Fruit fly (Drosophila melanogaster) whole organism, embryonic: ENCODE data around the gene feo.

Experiments used
- Aef1 ChIP-seq: fragments of 200-800 bp; sonication (Bioruptor generic); IDR thresholded peaks from 3 replicates; pipeline ENCODE4 v1.3.6; 2022; ENCODE audit warnings: missing biosample characterization, missing genetic modification characterization
- Awh ChIP-seq: fragments of 200-800 bp; sonication (Bioruptor generic); IDR thresholded peaks from 2 replicates; pipeline ENCODE4, ENCODE4 v1.3.6; 2022; ENCODE audit warnings: missing biosample characterization, missing genetic modification characterization
- CG10543 ChIP-seq: fragments of 200-800 bp; sonication (Bioruptor generic); optimal IDR thresholded peaks from 3 replicates; lab custom pipeline; 2017; ENCODE audit warnings: missing biosample characterization, mild to moderate bottlenecking, missing genetic modification characterization, moderate library complexity
- CG11695 ChIP-seq: fragments of 200-800 bp; sonication (Bioruptor generic); IDR thresholded peaks from 3 replicates; pipeline ENCODE4 v1.3.6; 2022; ENCODE audit warnings: missing biosample characterization, missing genetic modification characterization
- CG12391 ChIP-seq: fragments of 200-800 bp; sonication (Bioruptor generic); optimal IDR thresholded peaks from 3 replicates; lab custom pipeline; 2018; ENCODE audit warnings: missing biosample characterization, mild to moderate bottlenecking, missing genetic modification characterization, moderate library complexity
- CG12942 ChIP-seq: fragments of 200-800 bp; sonication (Bioruptor generic); optimal IDR thresholded peaks from 3 replicates; lab custom pipeline; 2016; ENCODE audit warnings: missing biosample characterization, missing genetic modification characterization
- CG13287 ChIP-seq: fragments of 200-800 bp; sonication (Bioruptor generic); IDR thresholded peaks from 2 replicates; pipeline ENCODE4 v1.3.6; 2022; ENCODE audit warnings: missing biosample characterization, missing genetic modification characterization; ENCODE audit not compliant: partially characterized antibody
- CG13894 ChIP-seq: fragments of 200-800 bp; sonication (Bioruptor generic); optimal IDR thresholded peaks from 3 replicates; lab custom pipeline; 2018; ENCODE audit warnings: missing biosample characterization, mild to moderate bottlenecking, missing genetic modification characterization, moderate library complexity
- CG14667 ChIP-seq: fragments of 200-800 bp; sonication (Bioruptor generic); IDR thresholded peaks from 2 replicates; pipeline ENCODE4 v1.3.6; 2022; ENCODE audit warnings: missing biosample characterization, missing genetic modification characterization
- CG1529 ChIP-seq: fragments of 200-800 bp; sonication (Bioruptor generic); optimal IDR thresholded peaks from 3 replicates; lab custom pipeline; 2018; ENCODE audit warnings: missing biosample characterization, missing genetic modification characterization
- CG17361 ChIP-seq: fragments of 200-800 bp; sonication (Bioruptor generic); IDR thresholded peaks from 3 replicates; pipeline ENCODE4 v1.3.6; 2022; ENCODE audit warnings: missing biosample characterization, missing genetic modification characterization
- CG18011 ChIP-seq: fragments of 200-800 bp; sonication (Bioruptor generic); optimal IDR thresholded peaks from 2 replicates; lab custom pipeline; 2017; ENCODE audit warnings: missing biosample characterization, missing genetic modification characterization, mild to moderate bottlenecking, moderate library complexity, missing genotype
- CG2678 ChIP-seq: fragments of 200-800 bp; sonication (Bioruptor generic); optimal IDR thresholded peaks from 3 replicates; lab custom pipeline; 2019; ENCODE audit warnings: missing biosample characterization, mild to moderate bottlenecking, missing genetic modification characterization, moderate library complexity
- CG31224 ChIP-seq: fragments of 200-800 bp; sonication (Bioruptor generic); IDR thresholded peaks from 2 replicates; pipeline ENCODE4 v1.3.6; 2022; ENCODE audit warnings: missing biosample characterization, missing genetic modification characterization
- CG33557 ChIP-seq: fragments of 200-800 bp; sonication (Bioruptor generic); optimal IDR thresholded peaks from 2 replicates; lab custom pipeline; 2019; ENCODE audit warnings: missing biosample characterization, mild to moderate bottlenecking, missing genetic modification characterization, moderate library complexity
- CG4360 ChIP-seq: fragments of 200-800 bp; sonication (Bioruptor generic); IDR thresholded peaks from 2 replicates; pipeline ENCODE4 v1.3.6; 2022; ENCODE audit warnings: missing biosample characterization, missing genetic modification characterization
- CG7928 ChIP-seq: fragments of 200-800 bp; sonication (Bioruptor generic); optimal IDR thresholded peaks from 2 replicates; lab custom pipeline; 2017; ENCODE audit warnings: missing biosample characterization, mild to moderate bottlenecking, missing genetic modification characterization
- CTCF ChIP-seq: fragments of 200-800 bp; sonication (Bioruptor generic); optimal IDR thresholded peaks from 2 replicates; lab custom pipeline; 2017; ENCODE audit warnings: missing biosample characterization, mild to moderate bottlenecking, missing genetic modification characterization, moderate library complexity
- CrebB ChIP-seq: fragments of 200-800 bp; sonication (Bioruptor generic); optimal IDR thresholded peaks from 3 replicates; lab custom pipeline; 2018; ENCODE audit warnings: missing biosample characterization, mild to moderate bottlenecking, missing genetic modification characterization
- Gug ChIP-seq: fragments of 200-800 bp; sonication (Bioruptor generic); IDR thresholded peaks from 4 replicates; pipeline ENCODE4 v1.3.6; 2022; ENCODE audit warnings: missing biosample characterization, missing genetic modification characterization
- HHEX ChIP-seq: fragments of 200-800 bp; sonication (Bioruptor generic); optimal IDR thresholded peaks from 3 replicates; lab custom pipeline; 2017; ENCODE audit warnings: missing biosample characterization, mild to moderate bottlenecking, missing genetic modification characterization, missing genetic modification reagents
- Hmx ChIP-seq: fragments of 200-800 bp; sonication (Bioruptor generic); optimal IDR thresholded peaks from 2 replicates; lab custom pipeline; 2016; ENCODE audit warnings: missing biosample characterization, missing genetic modification characterization
- Hr39 ChIP-seq: fragments of >200 bp; optimal IDR thresholded peaks from 2 replicates; lab custom pipeline; 2017
- Hsf ChIP-seq: fragments of 200-800 bp; sonication (Bioruptor generic); optimal IDR thresholded peaks from 3 replicates; lab custom pipeline; 2016; ENCODE audit warnings: missing biosample characterization, missing genetic modification characterization
- Jarid2 ChIP-seq: fragments of 200-800 bp; sonication (Bioruptor generic); optimal IDR thresholded peaks from 3 replicates; lab custom pipeline; 2017; ENCODE audit warnings: mild to moderate bottlenecking, missing biosample characterization, missing genetic modification reagents, missing genetic modification characterization
- Meics ChIP-seq: fragments of 200-800 bp; sonication (Bioruptor generic); optimal IDR thresholded peaks from 2 replicates; lab custom pipeline; 2017; ENCODE audit warnings: missing biosample characterization, mild to moderate bottlenecking, missing genetic modification characterization
- Nf-YA ChIP-seq: fragments of 200-800 bp; sonication (Bioruptor generic); IDR thresholded peaks from 2 replicates; pipeline ENCODE4 v1.3.6; 2022; ENCODE audit warnings: missing biosample characterization, missing genetic modification characterization
- Poxn ChIP-seq: fragments of 200-800 bp; sonication (Bioruptor generic); IDR thresholded peaks from 2 replicates; pipeline ENCODE4 v1.3.6; 2022; ENCODE audit warnings: missing biosample characterization, missing genetic modification characterization
- Tbp ChIP-seq: fragments of >200 bp; optimal IDR thresholded peaks from 2 replicates; lab custom pipeline; 2018; ENCODE audit warnings: missing biosample characterization, missing genetic modification characterization
- ash1 ChIP-seq: fragments of 200-800 bp; sonication (Bioruptor generic); optimal IDR thresholded peaks from 2 replicates; lab custom pipeline; 2018; ENCODE audit warnings: missing biosample characterization, mild to moderate bottlenecking, missing genetic modification characterization
- bbx ChIP-seq: fragments of 200-800 bp; sonication (Bioruptor generic); IDR thresholded peaks from 2 replicates; pipeline ENCODE4 v1.3.6; 2022; ENCODE audit warnings: missing biosample characterization, missing genetic modification characterization; ENCODE audit not compliant: partially characterized antibody
- cato ChIP-seq: fragments of 200-800 bp; sonication (Bioruptor generic); optimal IDR thresholded peaks from 2 replicates; lab custom pipeline; 2016; ENCODE audit warnings: missing biosample characterization, missing genetic modification characterization, borderline replicate concordance
- cg ChIP-seq: fragments of 200-800 bp; sonication (Bioruptor generic); optimal IDR thresholded peaks from 3 replicates; lab custom pipeline; 2019; ENCODE audit warnings: missing biosample characterization, mild to moderate bottlenecking, missing genetic modification characterization, moderate library complexity
- ci ChIP-seq: fragments of 200-800 bp; sonication (Bioruptor generic); IDR thresholded peaks from 3 replicates; pipeline ENCODE4 v1.3.6; 2022; ENCODE audit warnings: missing biosample characterization, missing genetic modification characterization
- corto ChIP-seq: fragments of 200-800 bp; sonication (Bioruptor generic); optimal IDR thresholded peaks from 2 replicates; lab custom pipeline; 2016; ENCODE audit warnings: missing biosample characterization, mild to moderate bottlenecking, missing genetic modification characterization, moderate library complexity
- croc ChIP-seq: fragments of 200-800 bp; sonication (Bioruptor generic); conservative IDR thresholded peaks from 3 replicates; pipeline ENCODE4 v1.3.6; 2022; ENCODE audit warnings: missing biosample characterization, missing genetic modification characterization
- crol ChIP-seq: fragments of 200-800 bp; sonication (Bioruptor generic); IDR thresholded peaks from 2 replicates; pipeline ENCODE4 v1.3.6; 2022; ENCODE audit warnings: missing biosample characterization, missing genetic modification characterization
- dan ChIP-seq: fragments of 200-800 bp; sonication (Bioruptor generic); IDR thresholded peaks from 2 replicates; pipeline ENCODE4 v1.3.6; 2022; ENCODE audit warnings: missing biosample characterization, missing genetic modification characterization
- dm ChIP-seq: fragments of 200-800 bp; sonication (Bioruptor generic); optimal IDR thresholded peaks from 3 replicates; lab custom pipeline; 2016; ENCODE audit warnings: missing biosample characterization, missing genetic modification characterization
- ems ChIP-seq: fragments of 200-800 bp; sonication (Bioruptor generic); optimal IDR thresholded peaks from 3 replicates; lab custom pipeline; 2016; ENCODE audit warnings: missing biosample characterization, missing genetic modification characterization
- jigr1 ChIP-seq: fragments of 200-800 bp; sonication (Bioruptor generic); IDR thresholded peaks from 3 replicates; pipeline ENCODE4 v1.3.6; 2022; ENCODE audit warnings: missing biosample characterization, missing genetic modification characterization
- kay ChIP-seq: fragments of 200-800 bp; sonication (Bioruptor generic); optimal IDR thresholded peaks from 2 replicates; lab custom pipeline; 2016; ENCODE audit warnings: missing biosample characterization, missing genetic modification characterization
- maf-S ChIP-seq: fragments of 200-800 bp; sonication (Bioruptor generic); optimal IDR thresholded peaks from 2 replicates; lab custom pipeline; 2016; ENCODE audit warnings: missing biosample characterization, missing genetic modification characterization
- mirr ChIP-seq: fragments of 200-800 bp; sonication (Bioruptor generic); optimal IDR thresholded peaks from 3 replicates; lab custom pipeline; 2018; ENCODE audit warnings: missing biosample characterization, mild to moderate bottlenecking, missing genetic modification characterization
- otp ChIP-seq: fragments of 200-800 bp; sonication (Bioruptor generic); IDR thresholded peaks from 3 replicates; pipeline ENCODE4, ENCODE4 v1.3.6; 2022; ENCODE audit warnings: missing biosample characterization, missing genetic modification characterization
- pb ChIP-seq: fragments of 200-800 bp; sonication (Bioruptor generic); optimal IDR thresholded peaks from 3 replicates; lab custom pipeline; 2016; ENCODE audit warnings: missing biosample characterization, missing genetic modification characterization
- pfk ChIP-seq: fragments of 200-800 bp; sonication (Bioruptor generic); optimal IDR thresholded peaks from 2 replicates; lab custom pipeline; 2018; ENCODE audit warnings: missing biosample characterization, mild to moderate bottlenecking, missing genetic modification characterization, moderate library complexity
- pho ChIP-seq: fragments of 200-800 bp; sonication (Bioruptor generic); optimal IDR thresholded peaks from 2 replicates; lab custom pipeline; 2016; ENCODE audit warnings: missing biosample characterization, missing genetic modification characterization
- sc ChIP-seq, 3 experiments: fragments of >200 bp in 2 of 3; fragments of 200-800 bp in 1 of 3; sonication (Bioruptor generic) in 1 of 3; optimal IDR thresholded peaks; 2 replicates in 2 of 3; 3 replicates in 1 of 3; lab custom pipeline; 2017; ENCODE audit warnings: mild to moderate bottlenecking in 1 of 3, missing biosample characterization in 1 of 3, missing genetic modification characterization in 1 of 3, missing genetic modification reagents in 1 of 3
- schlank ChIP-seq: fragments of 200-800 bp; sonication (Bioruptor generic); optimal IDR thresholded peaks from 2 replicates; lab custom pipeline; 2018; ENCODE audit warnings: missing biosample characterization, mild to moderate bottlenecking, missing genetic modification characterization
- twi ChIP-seq: fragments of 200-800 bp; optimal IDR thresholded peaks from 2 replicates; lab custom pipeline; 2019; ENCODE audit warnings: missing biosample characterization, mild to moderate bottlenecking, missing genetic modification characterization, moderate library complexity

The feo gene

DNA sequence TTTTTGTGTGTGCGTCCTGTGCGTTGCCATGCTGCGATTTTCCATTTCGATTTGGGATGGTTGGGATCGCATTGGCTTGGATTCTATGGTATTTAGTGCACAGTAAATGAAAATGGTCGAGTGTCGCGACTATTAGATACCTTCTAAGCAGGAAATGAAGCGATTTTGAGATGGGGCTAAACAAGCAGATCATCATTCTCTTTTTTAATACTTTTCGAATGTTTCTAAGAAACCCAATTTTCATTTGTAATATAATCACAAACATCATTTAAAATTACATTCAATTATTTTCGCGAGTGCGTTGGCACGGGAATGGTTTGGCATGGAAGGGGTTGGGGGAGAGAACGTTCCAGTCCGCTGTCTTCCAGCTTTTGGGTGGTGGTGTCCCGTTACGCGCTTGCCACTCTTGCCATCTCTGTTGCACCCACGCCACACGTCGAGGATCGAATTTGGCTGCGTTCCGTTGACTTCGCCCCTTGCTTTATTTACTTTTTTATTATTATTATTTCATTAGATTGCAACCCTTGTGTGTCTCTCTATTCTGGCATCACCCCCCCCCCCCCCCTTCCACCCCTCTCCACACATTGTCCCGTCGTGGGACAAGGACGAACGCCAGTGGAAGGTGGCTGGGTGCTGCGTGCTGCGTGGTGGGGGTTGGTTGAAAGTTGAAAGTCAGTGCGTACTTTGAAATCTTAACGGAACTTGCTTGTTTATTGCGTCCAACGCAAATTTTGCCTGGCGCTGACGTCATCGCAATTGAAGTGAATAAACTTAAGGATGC, 29.1 kb downstream of the feo start (continued):
- no peak for TF ChIP-seq CG11695
- TF ChIP-seq CG13287 (GFP tag; lab: Robert Waterston, UW), result no peak
- no peak for TF ChIP-seq schlank (tag; lab: Kevin White, UChicago)
- no peak for TF ChIP-seq Poxn (GFP tag; lab: Robert Waterston, UW)
- TF ChIP-seq kay (GFP tag; lab: Kevin White, UChicago), result no peak
- no peak for TF ChIP-seq ash1 (GFP tag; lab: Kevin White, UChicago)
- peak; percentile 7 for TF ChIP-seq Meics (GFP tag; lab: Kevin White, UChicago)
- TF ChIP-seq CG13894, result no peak
- no peak for TF ChIP-seq Awh
- TF ChIP-seq CG17361 (GFP tag; lab: Robert Waterston, UW), result peak; percentile 59; the same call in 1 of the 3 replicates
- peak; percentile 52 for TF ChIP-seq CG2678 (tag; lab: Kevin White, UChicago)
- no peak for TF ChIP-seq croc (GFP tag; lab: Robert Waterston, UW)
- TF ChIP-seq CG14667 (GFP tag; lab: Robert Waterston, UW), result no peak
- no peak for TF ChIP-seq Aef1 (GFP tag; lab: Robert Waterston, UW)
- TF ChIP-seq Hr39 (lab: Kevin White, UChicago), result no peak
- no peak for TF ChIP-seq mirr
- TF ChIP-seq CG4360 (GFP tag; lab: Robert Waterston, UW), result no peak
- TF ChIP-seq CG10543 (GFP tag; lab: Kevin White, UChicago), result no peak
- peak; percentile 33 for TF ChIP-seq ems (GFP tag; lab: Kevin White, UChicago)
- no peak for TF ChIP-seq pfk (GFP tag; lab: Kevin White, UChicago)
- TF ChIP-seq twi (tag; lab: Kevin White, UChicago), result no peak
- TF ChIP-seq CG7928 (GFP tag; lab: Kevin White, UChicago), result no peak
- TF ChIP-seq pho (GFP tag; lab: Kevin White, UChicago), result no peak
- no peak for TF ChIP-seq dm
- TF ChIP-seq Jarid2 (GFP tag; lab: Kevin White, UChicago), result no peak
- peak; percentile 18 for TF ChIP-seq CG33557 (GFP tag; lab: Kevin White, UChicago)
- TF ChIP-seq Tbp, result no peak
- no peak for TF ChIP-seq bbx (GFP tag; lab: Robert Waterston, UW)
- TF ChIP-seq sc (optimal IDR thresholded peaks at IDR 0.05; lab: Kevin White, UChicago), result no peak
- TF ChIP-seq sc (GFP tag; optimal IDR thresholded peaks at IDR 0.05; lab: Kevin White, UChicago), result peak; percentile 2
- no peak for TF ChIP-seq corto (GFP tag; lab: Kevin White, UChicago)
- 0 out of 2 replicates have a peak, but pooled peaks have one; percentile 0 for TF ChIP-seq CG31224 (GFP tag; lab: Robert Waterston, UW)
- TF ChIP-seq Gug (GFP tag; lab: Robert Waterston, UW), result no peak
- TF ChIP-seq CG12391 (tag; lab: Kevin White, UChicago), result peak; percentile 56
- no peak for TF ChIP-seq CG1529
- no peak for TF ChIP-seq maf-S (GFP tag; lab: Kevin White, UChicago)
- TF ChIP-seq otp (GFP tag; lab: Robert Waterston, UW), result 0 out of 3 replicates have a peak, but pooled peaks have one; percentile 31
- TF ChIP-seq dan (GFP tag; lab: Robert Waterston, UW), result no peak
- TF ChIP-seq ci (GFP tag; lab: Robert Waterston, UW), result peak; percentile 62; the same call in 1 of the 3 replicates
- no peak for TF ChIP-seq HHEX
- TF ChIP-seq crol (GFP tag; lab: Robert Waterston, UW), result peak; percentile 87
- TF ChIP-seq CG18011 (GFP tag; lab: Kevin White, UChicago), result no peak
- TF ChIP-seq cg (GFP tag; lab: Kevin White, UChicago), result no peak
- TF ChIP-seq jigr1, result no peak
- TF ChIP-seq CrebB (tag; lab: Kevin White, UChicago), result no peak
- no peak for TF ChIP-seq CG12942 (GFP tag; lab: Kevin White, UChicago)
- TF ChIP-seq Hmx (GFP tag; lab: Kevin White, UChicago), result no peak
- no peak for TF ChIP-seq cato (GFP tag; lab: Kevin White, UChicago)
- TF ChIP-seq CTCF (GFP tag; lab: Kevin White, UChicago), result no peak
- no peak for TF ChIP-seq pb (GFP tag; lab: Kevin White, UChicago)
- TF ChIP-seq Nf-YA (GFP tag; lab: Robert Waterston, UW), result no peak
- TF ChIP-seq Hsf (GFP tag; lab: Kevin White, UChicago), result peak; percentile 18
